Worm (Caenorhabditis elegans) whole organism, young adult: ENCODE data around the gene mcm-3.
"Not testable (repeated sequence)": the region's sequence is repeated elsewhere in the genome, so short reads cannot be mapped to it uniquely, and the experiment has no call there.

Experiments used
- B0035.1 ChIP-seq: sonication (generic microtip); optimal IDR thresholded peaks from 2 replicates; lab custom pipeline; 2016; ENCODE audit warnings: missing genetic modification characterization, mild to moderate bottlenecking, missing compliant biosample characterization, missing genotype, missing genetic modification reagents
- B0261.1 ChIP-seq: sonication (generic microtip); optimal IDR thresholded peaks from 2 replicates; lab custom pipeline; 2016; ENCODE audit warnings: mild to moderate bottlenecking, missing genetic modification characterization, moderate library complexity, missing compliant biosample characterization
- C17E4.6 ChIP-seq: fragments of 200-800 bp; sonication (Bioruptor generic); IDR thresholded peaks from 2 replicates; pipeline ENCODE4 v1.3.6; 2022; ENCODE audit warnings: missing genetic modification reagents, missing genetic modification characterization, missing compliant biosample characterization
- D2030.7 ChIP-seq: fragments of 200-800 bp; sonication (Bioruptor generic); IDR thresholded peaks from 2 replicates; pipeline ENCODE4 v1.3.6; 2022; ENCODE audit warnings: missing genetic modification reagents, missing genetic modification characterization, missing compliant biosample characterization
- F23B12.7 ChIP-seq: sonication (generic microtip); optimal IDR thresholded peaks from 2 replicates; lab custom pipeline; 2017; ENCODE audit warnings: missing genetic modification characterization, mild to moderate bottlenecking, missing compliant biosample characterization, antibody characterized with exemption, moderate library complexity; ENCODE audit not compliant: insufficient read depth
- F33H1.4 ChIP-seq: fragments of 200-800 bp; sonication (Bioruptor generic); IDR thresholded peaks from 2 replicates; pipeline ENCODE4 v1.3.6; 2022; ENCODE audit warnings: missing genetic modification reagents, missing genetic modification characterization, missing compliant biosample characterization
- T26A5.8 ChIP-seq: sonication (generic microtip); optimal IDR thresholded peaks from 2 replicates; lab custom pipeline; 2016; ENCODE audit warnings: missing genetic modification characterization, missing compliant biosample characterization
- Y53G8AR.9 ChIP-seq: fragments of 200-800 bp; sonication (Bioruptor generic); conservative IDR thresholded peaks from 2 replicates; pipeline ENCODE4 v1.3.6; 2022; ENCODE audit warnings: missing genetic modification reagents, missing genetic modification characterization, missing compliant biosample characterization
- ZK185.1 ChIP-seq: sonication (generic microtip); optimal IDR thresholded peaks from 2 replicates; lab custom pipeline; 2016; ENCODE audit warnings: mild to moderate bottlenecking, missing genetic modification characterization, missing compliant biosample characterization; ENCODE audit not compliant: poor library complexity, severe bottlenecking
- athp-1 ChIP-seq: sonication (generic microtip); optimal IDR thresholded peaks from 2 replicates; lab custom pipeline; 2017; ENCODE audit warnings: mild to moderate bottlenecking, missing genetic modification characterization, missing compliant biosample characterization
- bed-1 ChIP-seq: fragments of 200-800 bp; sonication (Bioruptor generic); IDR thresholded peaks from 2 replicates; pipeline ENCODE4 v1.3.6; 2022; ENCODE audit warnings: missing genetic modification reagents, missing genetic modification characterization, missing compliant biosample characterization
- cebp-2 ChIP-seq: fragments of 200-800 bp; sonication (Bioruptor generic); IDR thresholded peaks from 2 replicates; pipeline ENCODE4 v1.3.6; 2022; ENCODE audit warnings: missing genetic modification characterization, missing compliant biosample characterization
- ceh-100 ChIP-seq: fragments of 200-800 bp; sonication (Bioruptor generic); IDR thresholded peaks from 2 replicates; pipeline ENCODE4 v1.3.6; 2022; ENCODE audit warnings: missing genetic modification reagents, missing genetic modification characterization, missing compliant biosample characterization
- ceh-27 ChIP-seq: fragments of 200-800 bp; sonication (Bioruptor generic); optimal IDR thresholded peaks from 2 replicates; lab custom pipeline; 2018; ENCODE audit warnings: mild to moderate bottlenecking, missing genetic modification characterization, moderate library complexity, missing compliant biosample characterization
- ceh-91 ChIP-seq: fragments of 200-800 bp; sonication (Bioruptor generic); IDR thresholded peaks from 2 replicates; pipeline ENCODE4 v1.3.6; 2022; ENCODE audit warnings: missing genetic modification reagents, missing genetic modification characterization, missing compliant biosample characterization
- die-1 ChIP-seq: sonication (generic microtip); optimal IDR thresholded peaks from 2 replicates; lab custom pipeline; 2016; ENCODE audit warnings: missing genotype, mild to moderate bottlenecking, missing genetic modification characterization, missing compliant biosample characterization
- dox-1 ChIP-seq: fragments of 200-800 bp; sonication (Bioruptor generic); IDR thresholded peaks from 2 replicates; pipeline ENCODE4 v1.3.6; 2022; ENCODE audit warnings: missing genetic modification reagents, missing genetic modification characterization, missing compliant biosample characterization
- efl-1 ChIP-seq: fragments of 150-350 bp; optimal IDR thresholded peaks from 2 replicates; lab custom pipeline; 2014; ENCODE audit warnings: missing biosample characterization, missing genetic modification reagents, missing genetic modification characterization
- egrh-3 ChIP-seq: fragments of 200-800 bp; sonication (Bioruptor generic); IDR thresholded peaks from 2 replicates; pipeline ENCODE4 v1.3.6; 2022; ENCODE audit warnings: missing genetic modification reagents, missing genetic modification characterization, missing compliant biosample characterization
- him-1 ChIP-seq: sonication (generic microtip); optimal IDR thresholded peaks from 2 replicates; lab custom pipeline; 2016; ENCODE audit warnings: missing genotype, missing genetic modification reagents, missing genetic modification characterization, missing compliant biosample characterization
- hmg-1.2 ChIP-seq: fragments of 200-800 bp; sonication (Bioruptor generic); IDR thresholded peaks from 2 replicates; pipeline ENCODE4 v1.3.6; 2022; ENCODE audit warnings: missing genetic modification reagents, missing genetic modification characterization, missing compliant biosample characterization
- hsf-1 ChIP-seq: fragments of 200-800 bp; sonication (Bioruptor generic); IDR thresholded peaks from 2 replicates; pipeline ENCODE4 v1.3.6; 2022; ENCODE audit warnings: missing genetic modification reagents, missing genetic modification characterization, missing compliant biosample characterization
- lin-26 ChIP-seq: fragments of 200-800 bp; sonication (Bioruptor generic); IDR thresholded peaks from 2 replicates; pipeline ENCODE4 v1.3.6; 2022; ENCODE audit warnings: missing genetic modification reagents, missing genetic modification characterization, missing compliant biosample characterization
- lir-1 ChIP-seq: fragments of 200-800 bp; sonication (Bioruptor generic); conservative IDR thresholded peaks from 2 replicates; pipeline ENCODE4 v1.3.6; 2022; ENCODE audit warnings: missing genetic modification reagents, missing genetic modification characterization, missing compliant biosample characterization
- lsy-27 ChIP-seq: sonication (generic microtip); optimal IDR thresholded peaks from 2 replicates; lab custom pipeline; 2017; ENCODE audit warnings: missing genetic modification characterization, mild to moderate bottlenecking, missing compliant biosample characterization, antibody characterized with exemption, missing genotype, borderline replicate concordance; ENCODE audit not compliant: insufficient read depth
- madf-6 ChIP-seq: fragments of 200-800 bp; sonication (Bioruptor generic); IDR thresholded peaks from 2 replicates; pipeline ENCODE4 v1.3.6; 2022; ENCODE audit warnings: missing genetic modification reagents, missing genetic modification characterization, missing compliant biosample characterization
- mcd-1 ChIP-seq: fragments of 200-800 bp; sonication (Bioruptor generic); IDR thresholded peaks from 2 replicates; pipeline ENCODE4 v1.3.6; 2022; ENCODE audit warnings: missing genetic modification reagents, missing genetic modification characterization, missing compliant biosample characterization
- nfyb-1 ChIP-seq: fragments of 200-800 bp; sonication (Bioruptor generic); IDR thresholded peaks from 2 replicates; pipeline ENCODE4 v1.3.6; 2022; ENCODE audit warnings: missing genetic modification reagents, missing genetic modification characterization, missing compliant biosample characterization
- pbrm-1 ChIP-seq: fragments of 200-800 bp; sonication (Bioruptor generic); IDR thresholded peaks from 2 replicates; pipeline ENCODE4 v1.3.6; 2022; ENCODE audit warnings: missing genetic modification reagents, missing genetic modification characterization, missing compliant biosample characterization
- pha-4 ChIP-seq: fragments of 150-350 bp; sonication (generic microtip); optimal IDR thresholded peaks from 2 replicates; lab custom pipeline; 2014; ENCODE audit warnings: missing biosample characterization, missing genetic modification reagents, missing genetic modification characterization
- rcor-1 ChIP-seq: fragments of 200-800 bp; sonication (Bioruptor generic); IDR thresholded peaks from 2 replicates; pipeline ENCODE4 v1.3.6; 2022; ENCODE audit warnings: missing genetic modification reagents, missing genetic modification characterization, missing compliant biosample characterization
- repo-1 ChIP-seq: sonication (generic microtip); optimal IDR thresholded peaks from 2 replicates; lab custom pipeline; 2017; ENCODE audit warnings: mild to moderate bottlenecking, missing genetic modification characterization, missing compliant biosample characterization
- rpc-1 ChIP-seq, 2 experiments: fragments of 150-350 bp in 1 of 2; sonication (generic microtip) in 1 of 2; optimal IDR thresholded peaks; 2 replicates each; lab custom pipeline; 2014 to 2018; ENCODE audit warnings: missing biosample characterization in 1 of 2, missing genetic modification characterization in 1 of 2, missing genetic modification reagents in 1 of 2, missing genotype in 1 of 2
- snpc-1.1 ChIP-seq: sonication (generic microtip); optimal IDR thresholded peaks from 2 replicates; lab custom pipeline; 2017; ENCODE audit warnings: missing genetic modification characterization, mild to moderate bottlenecking, missing compliant biosample characterization, antibody characterized with exemption, moderate library complexity, missing genotype, missing genetic modification reagents; ENCODE audit not compliant: insufficient read depth
- snpc-1.3 ChIP-seq: sonication (generic microtip); optimal IDR thresholded peaks from 2 replicates; lab custom pipeline; 2017; ENCODE audit warnings: missing genetic modification characterization, mild to moderate bottlenecking, missing compliant biosample characterization, antibody characterized with exemption, moderate library complexity, missing genotype, missing genetic modification reagents; ENCODE audit not compliant: insufficient read depth
- snpc-3.4 ChIP-seq: sonication (generic microtip); optimal IDR thresholded peaks from 2 replicates; lab custom pipeline; 2017; ENCODE audit warnings: missing genetic modification characterization, mild to moderate bottlenecking, missing compliant biosample characterization, antibody characterized with exemption, moderate library complexity, missing genotype, missing genetic modification reagents
- snpc-4 ChIP-seq, 5 experiments: fragments of 150-350 bp in 1 of 5; sonication (generic microtip) in 4 of 5; optimal IDR thresholded peaks; 2 replicates each; lab custom pipeline; 2014 to 2018; ENCODE audit warnings: missing genetic modification characterization in 5 of 5, missing biosample characterization in 3 of 5, antibody characterized with exemption in 2 of 5, mild to moderate bottlenecking in 2 of 5, missing compliant biosample characterization in 2 of 5, missing genotype in 2 of 5, moderate library complexity in 2 of 5, missing genetic modification reagents in 1 of 5
- sptf-2 ChIP-seq: fragments of 200-800 bp; sonication (Bioruptor generic); optimal IDR thresholded peaks from 2 replicates; lab custom pipeline; 2018; ENCODE audit warnings: mild to moderate bottlenecking, missing genetic modification characterization, missing compliant biosample characterization
- tbp1 ChIP-seq: fragments of 200-800 bp; sonication (Bioruptor generic); optimal IDR thresholded peaks from 2 replicates; lab custom pipeline; 2018; ENCODE audit warnings: mild to moderate bottlenecking, missing genetic modification characterization, missing compliant biosample characterization
- tlf-1 ChIP-seq: fragments of 200-800 bp; sonication (Bioruptor generic); optimal IDR thresholded peaks from 2 replicates; lab custom pipeline; 2018; ENCODE audit warnings: mild to moderate bottlenecking, missing genetic modification characterization, missing compliant biosample characterization
- xnd-1 ChIP-seq: sonication (generic microtip); optimal IDR thresholded peaks from 2 replicates; lab custom pipeline; 2016; ENCODE audit warnings: missing genotype, missing genetic modification reagents, missing genetic modification characterization, missing compliant biosample characterization
- ztf-18 ChIP-seq: sonication (generic microtip); optimal IDR thresholded peaks from 2 replicates; lab custom pipeline; 2016; ENCODE audit warnings: missing genotype, mild to moderate bottlenecking, missing genetic modification characterization, missing compliant biosample characterization
- ztf-22 ChIP-seq: fragments of 200-800 bp; sonication (Bioruptor generic); optimal IDR thresholded peaks from 2 replicates; lab custom pipeline; 2018; ENCODE audit warnings: mild to moderate bottlenecking, missing genetic modification characterization, moderate library complexity, missing compliant biosample characterization

The mcm-3 gene

ce11 chrV:15031373-15031772, 28.0 kb downstream of the mcm-3 start, which contains the start of gene cng-1:
cng-1 (minus strand) TSS chrV:15031473.
- TF ChIP-seq tlf-1 (GFP tag; lab: Kevin White, UChicago); cebp-2 (GFP tag; lab: Robert Waterston, UW); lin-26 (GFP tag; lab: Robert Waterston, UW): not testable (repeated sequence)

ce11 chrV:15028896-15029519, 30.4 kb downstream of the mcm-3 start, which contains the start of gene F14H8.8:
F14H8.8 (plus strand) TSS chrV:15029469.
- peak; percentile 93 for TF ChIP-seq him-1 (tag; lab: Kevin White, UChicago)
- no peak for TF ChIP-seq rpc-1 (optimal IDR thresholded peaks at IDR 0.05; lab: Kevin White, UChicago)
- TF ChIP-seq rpc-1 (tag; optimal IDR thresholded peaks at IDR 0.05; lab: Kevin White, UChicago): peak; percentile 13
- TF ChIP-seq die-1 (tag; lab: Kevin White, UChicago): peak; percentile 4
- TF ChIP-seq snpc-1.3 (tag; lab: Kevin White, UChicago): peak; percentile 93
- TF ChIP-seq D2030.7: peak; percentile 73
- TF ChIP-seq Y53G8AR.9: peak; percentile 59; the same call in 1 of the 2 replicates
- peak; percentile 75 for TF ChIP-seq hsf-1 (GFP tag; lab: Robert Waterston, UW)
- TF ChIP-seq tbp1: peak; percentile 77
- TF ChIP-seq lir-1 (GFP tag; lab: Robert Waterston, UW): no peak
- no peak for TF ChIP-seq sptf-2 (GFP tag; lab: Kevin White, UChicago)
- TF ChIP-seq tlf-1 (GFP tag; lab: Kevin White, UChicago): peak; percentile 30
- TF ChIP-seq F33H1.4: peak; percentile 65
- TF ChIP-seq egrh-3 (GFP tag; lab: Robert Waterston, UW): no peak
- no peak for TF ChIP-seq C17E4.6 (GFP tag; lab: Robert Waterston, UW)
- no peak for TF ChIP-seq ceh-27 (GFP tag; lab: Kevin White, UChicago)
- no peak for TF ChIP-seq repo-1
- peak; percentile 80 for TF ChIP-seq rcor-1 (GFP tag; lab: Robert Waterston, UW)
- TF ChIP-seq snpc-3.4 (tag; lab: Kevin White, UChicago): peak; percentile 96
- peak; percentile 86 for TF ChIP-seq pbrm-1
- peak; percentile 60 for TF ChIP-seq ceh-100 (GFP tag; lab: Robert Waterston, UW)
- peak; percentile 97 for TF ChIP-seq snpc-1.1 (tag; lab: Kevin White, UChicago)
- TF ChIP-seq B0261.1: peak; percentile 14
- TF ChIP-seq mcd-1 (GFP tag; lab: Robert Waterston, UW): peak; percentile 72
- TF ChIP-seq madf-6 (GFP tag; lab: Robert Waterston, UW): peak; percentile 88
- no peak for TF ChIP-seq pha-4
- TF ChIP-seq ceh-91 (GFP tag; lab: Robert Waterston, UW): peak; percentile 37; the same call in 1 of the 2 replicates
- TF ChIP-seq bed-1 (GFP tag; lab: Robert Waterston, UW): no peak
- TF ChIP-seq F23B12.7: peak; percentile 33
- no peak for TF ChIP-seq ztf-22 (GFP tag; lab: Kevin White, UChicago)
- TF ChIP-seq B0035.1 (tag; lab: Kevin White, UChicago): no peak
- TF ChIP-seq snpc-4 (GFP tag; optimal IDR thresholded peaks at IDR 0.05; lab: Kevin White, UChicago): peak; percentile 96
- TF ChIP-seq snpc-4 (tag; optimal IDR thresholded peaks at IDR 0.05; lab: Kevin White, UChicago): peak; percentile 87 to 98 (median 96)
- TF ChIP-seq athp-1 (tag; lab: Kevin White, UChicago): peak; percentile 15
- TF ChIP-seq xnd-1 (tag; lab: Kevin White, UChicago): peak; percentile 46
- TF ChIP-seq efl-1 (GFP tag; lab: Kevin White, UChicago): peak; percentile 54
- no peak for TF ChIP-seq lsy-27 (tag; lab: Kevin White, UChicago)
- no peak for TF ChIP-seq T26A5.8
- peak; percentile 79 for TF ChIP-seq dox-1 (GFP tag; lab: Robert Waterston, UW)
- TF ChIP-seq ZK185.1: peak; percentile 2
- 0 out of 2 replicates have a peak, but pooled peaks have one; percentile 15 for TF ChIP-seq nfyb-1 (GFP tag; lab: Robert Waterston, UW)
- no peak for TF ChIP-seq ztf-18 (tag; lab: Kevin White, UChicago)
- TF ChIP-seq hmg-1.2 (GFP tag; lab: Robert Waterston, UW): peak; percentile 73
